Worm (Caenorhabditis elegans) whole organism, mixed stage, embryonic: Measurements from ENCODE around the gene txdc-9.

Experiments used
- ceh-39 ChIP-seq: fragments of 150-350 bp; optimal IDR thresholded peaks from 2 replicates; lab custom pipeline; 2014; ENCODE audit warnings: missing biosample characterization, missing genetic modification characterization
- ceh-83 ChIP-seq: fragments of 200-800 bp; sonication (Bioruptor generic); optimal IDR thresholded peaks from 2 replicates; lab custom pipeline; 2018; ENCODE audit warnings: mild to moderate bottlenecking, missing genetic modification characterization, missing compliant biosample characterization
- elt-3 ChIP-seq: fragments of 150-350 bp; optimal IDR thresholded peaks from 2 replicates; lab custom pipeline; 2014; ENCODE audit warnings: missing biosample characterization, missing genetic modification characterization
- nhr-28 ChIP-seq: fragments of 150-350 bp; optimal IDR thresholded peaks from 2 replicates; lab custom pipeline; 2014; ENCODE audit warnings: missing biosample characterization, missing genetic modification characterization
- sptf-1 ChIP-seq: sonication (generic microtip); optimal IDR thresholded peaks from 2 replicates; lab custom pipeline; 2017; ENCODE audit warnings: mild to moderate bottlenecking, missing genetic modification characterization, moderate library complexity, missing compliant biosample characterization
- unc-120 ChIP-seq: sonication (generic microtip); optimal IDR thresholded peaks from 2 replicates; lab custom pipeline; 2017; ENCODE audit warnings: missing genetic modification characterization, missing compliant biosample characterization; ENCODE audit not compliant: poor library complexity, severe bottlenecking
- unc-39 ChIP-seq: fragments of 150-350 bp; optimal IDR thresholded peaks from 2 replicates; lab custom pipeline; 2014; ENCODE audit warnings: missing biosample characterization, missing genetic modification characterization

DNA sequence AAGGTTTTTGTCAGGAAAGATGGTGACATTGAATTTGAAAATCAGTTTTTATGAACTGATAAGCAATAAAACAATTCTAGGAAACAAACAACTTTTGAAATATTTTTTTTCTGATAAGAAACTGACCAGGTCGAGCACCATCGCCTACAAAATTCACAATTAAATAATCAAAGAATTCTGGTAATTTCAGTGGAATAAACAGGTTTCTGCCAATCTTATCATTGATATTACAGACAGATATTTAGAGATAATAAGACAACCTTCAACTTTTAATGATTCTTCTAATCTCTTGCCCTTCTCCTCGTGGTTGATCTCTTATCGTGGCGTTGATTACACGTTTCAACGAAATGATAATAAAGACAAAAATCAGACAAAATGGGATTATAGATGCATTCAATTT, 35.6 kb upstream of the txdc-9 start:
- TF ChIP-seq elt-3 (tag; lab: Kevin White, UChicago) (no peak), ceh-39 (tag; lab: Kevin White, UChicago) (no peak), nhr-28 (no peak), unc-39 (tag; lab: Kevin White, UChicago) (no peak), ceh-83 (GFP tag; lab: Kevin White, UChicago) (no peak), sptf-1 (tag; lab: Kevin White, UChicago) (no peak), unc-120 (tag; lab: Kevin White, UChicago) (no peak)
